Worm (Caenorhabditis elegans): Measurements from ENCODE around the gene rbc-2.

rbc-2 gene

DNA sequence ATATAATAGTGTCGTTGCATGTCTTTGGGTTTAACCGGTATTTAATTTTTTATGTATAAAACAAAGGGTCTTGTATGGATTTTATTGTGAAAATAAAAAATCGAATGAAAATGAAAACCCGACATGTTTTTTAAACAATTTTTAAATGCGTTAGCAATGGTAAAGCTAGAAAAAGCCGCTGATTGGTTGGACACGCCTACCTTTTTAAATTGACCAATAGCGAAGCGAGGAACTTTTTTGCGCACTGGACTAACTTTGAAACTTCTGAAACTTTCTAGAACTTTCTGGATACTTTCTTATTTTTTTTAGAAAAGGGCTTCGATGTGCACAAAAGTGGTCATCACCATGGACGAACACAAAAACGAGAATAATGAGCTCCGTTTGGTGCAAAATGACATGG is 17.8 kb upstream of the rbc-2 start:
- TF ChIP-seq nfya-1 (tag; optimal IDR thresholded peaks at IDR 0.05; ENCODE audit: insufficient read depth) (peak; percentile 77), nhr-76 (tag; optimal IDR thresholded peaks at IDR 0.05) (no peak)

DNA sequence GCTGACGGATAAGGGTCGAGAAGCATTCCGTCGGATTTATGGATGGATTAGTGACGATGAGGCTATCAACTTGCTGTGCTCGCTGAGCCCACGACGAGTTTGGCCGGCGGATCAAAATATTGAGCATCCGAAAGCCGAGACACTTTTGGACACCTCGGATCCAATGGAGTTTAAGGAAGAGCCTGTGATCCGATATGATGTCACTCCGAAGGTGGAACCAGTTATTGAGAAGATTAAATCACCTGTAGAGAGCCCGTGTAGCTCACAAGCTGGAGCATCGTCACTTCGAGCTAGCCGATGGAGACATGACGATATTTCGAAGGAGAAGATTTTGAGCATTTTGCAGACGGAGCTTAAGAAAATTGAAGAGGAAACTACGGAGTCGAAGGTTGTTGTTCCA is 12.0 kb upstream of the rbc-2 start:
- TF ChIP-seq egl-5 (tag; optimal IDR thresholded peaks at IDR 0.05) (no peak), ceh-82 (tag; optimal IDR thresholded peaks at IDR 0.05) (no peak), unc-62 (GFP tag; optimal IDR thresholded peaks at IDR 0.05) (no peak), elt-1 (tag; optimal IDR thresholded peaks at IDR 0.05) (no peak), daf-12 (tag; optimal IDR thresholded peaks at IDR 0.05) (no peak), tbx-2 (tag; optimal IDR thresholded peaks at IDR 0.05) (no peak), egl-27 (tag; optimal IDR thresholded peaks at IDR 0.05) (no peak), hmg-11 (tag; optimal IDR thresholded peaks at IDR 0.05) (no peak), elt-2 (tag; optimal IDR thresholded peaks at IDR 0.05) (no peak)

DNA sequence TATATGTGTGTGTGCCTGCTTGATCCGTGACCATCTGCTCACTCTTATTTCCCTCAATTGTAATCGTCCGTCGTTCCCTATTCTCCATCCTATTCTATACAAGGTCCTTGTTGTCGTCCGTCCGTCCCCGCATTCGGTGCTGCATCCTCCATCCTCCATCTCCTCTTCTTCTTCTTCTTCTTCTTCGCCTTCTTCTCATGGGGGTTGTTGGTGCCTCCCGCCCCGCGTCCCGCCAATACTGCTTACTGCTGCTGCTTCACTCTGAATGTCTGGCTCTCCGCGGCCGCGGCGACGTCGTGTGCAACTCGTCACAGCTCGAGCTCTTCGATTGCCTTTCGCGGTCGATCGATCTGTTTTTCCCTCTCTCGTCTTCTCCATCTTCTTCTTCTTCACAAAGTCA is 6.6 kb upstream of the rbc-2 start:
- TF ChIP-seq hmg-11 (tag; optimal IDR thresholded peaks at IDR 0.05) (peak; percentile 51), snpc-4 (tag; optimal IDR thresholded peaks at IDR 0.05) (peak; percentile 31), lin-15B (tag; optimal IDR thresholded peaks at IDR 0.05) (peak; percentile 17), fkh-10 (GFP tag; optimal IDR thresholded peaks at IDR 0.05) (no peak), lin-39 (tag; optimal IDR thresholded peaks at IDR 0.05) (peak; percentile 69), nfya-1 (tag; optimal IDR thresholded peaks at IDR 0.05; ENCODE audit: insufficient read depth) (peak; percentile 59), sea-2 (GFP tag; optimal IDR thresholded peaks at IDR 0.05) (no peak)

DNA sequence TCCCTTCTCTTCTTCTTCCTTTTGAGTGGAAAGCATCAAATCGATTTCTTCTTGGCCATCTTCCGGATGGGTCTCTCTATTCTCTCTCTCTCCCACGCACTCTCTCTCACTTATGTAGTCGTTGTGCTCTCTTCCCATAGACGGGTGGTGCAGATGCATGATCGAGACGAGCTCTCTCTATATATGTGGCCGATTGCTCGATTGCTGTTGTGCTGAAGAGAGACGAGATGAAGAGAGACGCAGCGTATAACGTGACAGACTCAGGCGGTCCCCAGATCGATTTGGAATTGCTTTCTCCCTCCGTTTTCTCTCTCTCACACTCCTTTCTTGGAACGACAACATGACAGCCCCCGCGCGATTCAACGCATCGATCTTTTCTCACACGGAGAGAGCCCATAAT is 4.2 kb upstream of the rbc-2 start:
- TF ChIP-seq tbx-2 (tag; optimal IDR thresholded peaks at IDR 0.05) (peak; percentile 43), lin-39 (tag; optimal IDR thresholded peaks at IDR 0.05) (peak; percentile 15), mml-1 (tag; optimal IDR thresholded peaks at IDR 0.05) (no peak), lin-15B (tag; optimal IDR thresholded peaks at IDR 0.05) (peak; percentile 7), nhr-12 (tag; optimal IDR thresholded peaks at IDR 0.05) (no peak), nhr-11 (tag; optimal IDR thresholded peaks at IDR 0.05) (peak; percentile 8), sea-2 (GFP tag; optimal IDR thresholded peaks at IDR 0.05) (peak; percentile 6), ceh-28 (tag; optimal IDR thresholded peaks at IDR 0.05) (peak; percentile 52), nhr-237 (tag; optimal IDR thresholded peaks at IDR 0.05) (no peak), hmg-11 (tag; optimal IDR thresholded peaks at IDR 0.05) (peak; percentile 49), nfya-1 (tag; optimal IDR thresholded peaks at IDR 0.05; ENCODE audit: insufficient read depth) (peak; percentile 67)

DNA sequence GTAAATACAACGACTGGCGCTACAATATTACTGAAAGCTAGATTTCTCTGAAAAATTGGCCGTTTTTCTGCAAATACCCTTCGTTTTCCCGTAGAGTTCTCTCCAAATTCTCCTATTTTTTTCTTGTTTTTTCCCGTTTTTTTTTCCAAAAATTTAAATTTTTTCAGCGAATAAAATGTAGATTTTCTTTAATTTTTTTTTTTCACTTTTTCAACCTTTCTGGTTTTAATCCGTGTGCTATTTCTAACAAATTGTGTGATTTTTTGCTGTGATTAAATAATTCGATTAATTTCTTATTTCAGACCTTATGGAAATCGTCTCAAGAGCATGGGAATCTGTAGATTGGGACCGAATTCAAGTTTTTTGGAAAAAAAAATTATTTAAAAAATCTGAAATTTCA is 1.8 kb upstream of the rbc-2 start, which contains the start of gene cone-1:
Gene cone-1, plus strand, starts transcription at position 301 of the 400 bp plus-strand sequence.
- no peak for TF ChIP-seq egl-27 (tag; optimal IDR thresholded peaks at IDR 0.05)
- no peak for TF ChIP-seq nhr-28 (tag; optimal IDR thresholded peaks at IDR 0.05)
- no peak for TF ChIP-seq nhr-237 (tag; optimal IDR thresholded peaks at IDR 0.05)
- no peak for TF ChIP-seq ztf-4 (tag; optimal IDR thresholded peaks at IDR 0.05)
- no peak for TF ChIP-seq lsy-12 (tag; optimal IDR thresholded peaks at IDR 0.05)

DNA sequence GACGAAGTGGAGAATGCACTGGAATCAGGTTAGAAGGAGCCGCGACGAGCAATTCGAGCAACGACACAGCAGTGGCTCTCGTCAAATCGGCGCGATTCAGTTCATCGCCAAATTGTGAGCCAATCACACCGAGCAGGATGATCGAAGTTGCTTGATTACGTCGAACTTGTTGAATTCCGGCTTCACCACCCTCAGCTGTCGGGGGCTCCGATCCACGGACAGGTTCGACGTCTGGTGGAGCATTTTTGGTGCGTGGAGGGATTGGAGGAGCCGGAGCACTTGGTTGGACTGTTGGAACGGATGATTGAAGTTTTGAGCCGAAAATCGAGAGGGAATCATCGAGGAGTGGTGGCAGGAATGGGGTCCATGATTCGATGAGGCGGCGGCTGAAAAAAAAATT is 13.0 kb downstream of the rbc-2 start:
- TF ChIP-seq ztf-11 (tag; optimal IDR thresholded peaks at IDR 0.05) (no peak), pha-4 (tag; optimal IDR thresholded peaks at IDR 0.05) (no peak), pqm-1 (tag; optimal IDR thresholded peaks at IDR 0.05) (no peak), nhr-28 (tag; optimal IDR thresholded peaks at IDR 0.05) (no peak), egl-5 (tag; optimal IDR thresholded peaks at IDR 0.05) (no peak), nfya-1 (tag; optimal IDR thresholded peaks at IDR 0.05; ENCODE audit: insufficient read depth) (no peak), nhr-76 (tag; optimal IDR thresholded peaks at IDR 0.05) (no peak), ceh-28 (tag; optimal IDR thresholded peaks at IDR 0.05) (no peak)

DNA sequence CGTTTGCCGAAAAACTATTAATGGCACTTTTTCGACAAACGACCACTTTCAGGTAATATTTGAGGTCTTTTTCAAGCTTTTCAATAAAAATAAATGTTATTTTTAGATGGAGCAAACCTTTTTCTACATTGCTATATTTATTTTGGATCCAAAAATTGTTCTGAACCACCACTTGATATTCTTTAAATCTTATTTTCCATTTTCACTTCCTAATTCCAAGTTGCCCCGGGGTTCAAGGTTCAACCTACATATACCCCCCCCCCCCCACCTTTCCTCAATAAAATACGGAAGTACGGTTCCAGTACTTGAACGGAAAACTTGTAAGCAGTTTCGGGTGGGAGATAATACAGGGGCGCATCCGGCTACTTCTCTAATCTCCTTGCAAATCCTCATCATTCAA is 20.0 kb downstream of the rbc-2 start, which contains the start of gene Y54F10AM.6:
Gene Y54F10AM.6, plus strand, starts transcription at position 301 of the 400 bp plus-strand sequence.
- TF ChIP-seq ZK546.5 (tag; optimal IDR thresholded peaks at IDR 0.05) = no peak
- no peak for TF ChIP-seq elt-3 (tag; optimal IDR thresholded peaks at IDR 0.05)
- no peak for TF ChIP-seq fos-1 (tag; optimal IDR thresholded peaks at IDR 0.05)
- no peak for TF ChIP-seq mml-1 (tag; optimal IDR thresholded peaks at IDR 0.05)
- no peak for TF ChIP-seq skn-1 (tag; optimal IDR thresholded peaks at IDR 0.05)
- TF ChIP-seq egl-5 (tag; optimal IDR thresholded peaks at IDR 0.05) = no peak
- no peak for TF ChIP-seq sea-2 (GFP tag; optimal IDR thresholded peaks at IDR 0.05)
- no peak for TF ChIP-seq ceh-9 (tag; optimal IDR thresholded peaks at IDR 0.05)
- TF ChIP-seq nhr-76 (tag; optimal IDR thresholded peaks at IDR 0.05) = no peak
- no peak for TF ChIP-seq nhr-43 (tag; optimal IDR thresholded peaks at IDR 0.05; ENCODE audit: poor library complexity, severe bottlenecking)
- TF ChIP-seq lsy-12 (tag; optimal IDR thresholded peaks at IDR 0.05) = no peak
- no peak for TF ChIP-seq nhr-12 (tag; optimal IDR thresholded peaks at IDR 0.05)
- no peak for TF ChIP-seq elt-1 (tag; optimal IDR thresholded peaks at IDR 0.05)
